Fruit fly (Drosophila melanogaster): Measurements from ENCODE around the gene CG17687.

DNA sequence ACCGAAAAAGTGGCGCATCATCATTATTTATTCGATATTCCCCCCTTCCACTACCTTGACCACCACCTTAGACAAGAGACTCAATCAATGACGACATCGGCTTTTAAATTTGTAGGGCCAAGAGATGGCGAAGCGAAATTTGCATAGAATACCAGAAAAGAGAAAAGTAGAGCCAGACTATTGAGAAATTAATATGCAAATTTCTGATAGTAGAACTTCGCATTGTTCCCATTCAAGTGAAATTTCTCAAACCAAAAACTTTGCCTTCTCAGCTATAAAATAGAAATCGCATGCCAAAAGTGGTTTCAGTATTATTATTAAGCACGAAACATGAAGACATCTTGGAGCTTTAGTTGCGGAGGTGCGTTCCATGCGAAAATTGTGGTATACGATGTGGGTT, 28.8 kb downstream of the CG17687 start, which contains the start of gene CG14111:
- TF ChIP-seq pan (optimal IDR thresholded peaks at IDR 0.05) (no peak), psq (GFP tag; optimal IDR thresholded peaks at IDR 0.05) (no peak)
